Fruit fly (Drosophila melanogaster) whole organism, prepupa: ENCODE measurements around the gene CG9259.

Experiments
- CG10631 ChIP-seq: fragments of 200-800 bp; sonication (Bioruptor generic); optimal IDR thresholded peaks from 2 replicates; lab custom pipeline; 2016; ENCODE audit warnings: missing biosample characterization, missing genetic modification characterization
- CG11294 ChIP-seq: fragments of 200-800 bp; sonication (Bioruptor generic); IDR thresholded peaks from 2 replicates; pipeline ENCODE4 v1.3.6; 2022; ENCODE audit warnings: missing biosample characterization, missing genetic modification characterization
- CG11762 ChIP-seq: fragments of 200-800 bp; sonication (Bioruptor generic); optimal IDR thresholded peaks from 3 replicates; lab custom pipeline; 2016; ENCODE audit warnings: missing biosample characterization, missing genetic modification characterization; ENCODE audit not compliant: insufficient read depth
- CG15336 ChIP-seq: fragments of 200-800 bp; sonication (Bioruptor generic); IDR thresholded peaks from 2 replicates; pipeline ENCODE4 v1.3.6; 2022; ENCODE audit warnings: missing biosample characterization, missing genetic modification characterization
- CG1621 ChIP-seq: fragments of 200-800 bp; sonication (Bioruptor generic); optimal IDR thresholded peaks from 3 replicates; lab custom pipeline; 2018; ENCODE audit warnings: missing biosample characterization, mild to moderate bottlenecking, missing genetic modification characterization
- CG31627 ChIP-seq: fragments of 200-800 bp; sonication (Bioruptor generic); optimal IDR thresholded peaks from 3 replicates; lab custom pipeline; 2016; ENCODE audit warnings: missing biosample characterization, missing genetic modification characterization
- CG32006 ChIP-seq: fragments of 200-800 bp; sonication (Bioruptor generic); optimal IDR thresholded peaks from 3 replicates; lab custom pipeline; 2017; ENCODE audit warnings: missing biosample characterization, mild to moderate bottlenecking, missing genetic modification characterization
- CG3919 ChIP-seq: fragments of 200-800 bp; sonication (Bioruptor generic); optimal IDR thresholded peaks from 3 replicates; lab custom pipeline; 2016; ENCODE audit warnings: missing biosample characterization, missing genetic modification characterization
- CG4318 ChIP-seq: fragments of 200-800 bp; sonication (Bioruptor generic); optimal IDR thresholded peaks from 3 replicates; lab custom pipeline; 2017; ENCODE audit warnings: missing biosample characterization, mild to moderate bottlenecking, missing genetic modification characterization
- CG6276 ChIP-seq: fragments of 200-800 bp; sonication (Bioruptor generic); optimal IDR thresholded peaks from 2 replicates; lab custom pipeline; 2017; ENCODE audit warnings: missing biosample characterization, mild to moderate bottlenecking, missing genetic modification characterization
- CG6792 ChIP-seq: fragments of 200-800 bp; sonication (Bioruptor generic); optimal IDR thresholded peaks from 3 replicates; lab custom pipeline; 2016; ENCODE audit warnings: missing biosample characterization, missing genetic modification characterization
- CG8119 ChIP-seq: fragments of 200-800 bp; sonication (Bioruptor generic); IDR thresholded peaks from 3 replicates; pipeline ENCODE4 v1.3.6; 2022; ENCODE audit warnings: missing biosample characterization, missing genetic modification characterization
- CG9139 ChIP-seq: fragments of 200-800 bp; sonication (Bioruptor generic); optimal IDR thresholded peaks from 3 replicates; lab custom pipeline; 2017; ENCODE audit warnings: missing biosample characterization, mild to moderate bottlenecking, missing genetic modification characterization
- Eip78C ChIP-seq: fragments of 200-800 bp; sonication (Bioruptor generic); peaks from one replicate; lab custom pipeline; 2016; ENCODE audit warnings: missing biosample characterization, missing genetic modification characterization
- Gug ChIP-seq: fragments of 200-800 bp; sonication (Bioruptor generic); IDR thresholded peaks from 2 replicates; pipeline ENCODE4 v1.3.6; 2022; ENCODE audit warnings: missing biosample characterization, missing genetic modification characterization
- Hr38 ChIP-seq: sonication (Bioruptor generic); optimal IDR thresholded peaks from 2 replicates; lab custom pipeline; 2016; ENCODE audit warnings: missing biosample characterization, missing genetic modification characterization
- Hr39 ChIP-seq: fragments of 200-800 bp; sonication (Bioruptor generic); optimal IDR thresholded peaks from 2 replicates; lab custom pipeline; 2016; ENCODE audit warnings: missing biosample characterization, missing genetic modification characterization
- Hr4 ChIP-seq: fragments of 200-800 bp; sonication (Bioruptor generic); optimal IDR thresholded peaks from 3 replicates; lab custom pipeline; 2016; ENCODE audit warnings: missing biosample characterization, missing genetic modification characterization
- Lpt ChIP-seq: fragments of 200-800 bp; sonication (Bioruptor generic); optimal IDR thresholded peaks from 3 replicates; lab custom pipeline; 2016; ENCODE audit warnings: missing biosample characterization, missing genetic modification characterization
- OdsH ChIP-seq: fragments of 200-800 bp; sonication (Bioruptor generic); optimal IDR thresholded peaks from 3 replicates; lab custom pipeline; 2016; ENCODE audit warnings: missing biosample characterization, missing genetic modification characterization
- Smox ChIP-seq: fragments of 200-800 bp; sonication (Bioruptor generic); optimal IDR thresholded peaks from 3 replicates; lab custom pipeline; 2016; ENCODE audit warnings: missing biosample characterization, missing genetic modification characterization
- Sox102F ChIP-seq: fragments of 200-800 bp; sonication (Bioruptor generic); optimal IDR thresholded peaks from 2 replicates; lab custom pipeline; 2016; ENCODE audit warnings: missing biosample characterization, mild to moderate bottlenecking, missing genetic modification characterization
- Sox14 ChIP-seq: fragments of 200-800 bp; sonication (Bioruptor generic); optimal IDR thresholded peaks from 3 replicates; lab custom pipeline; 2016; ENCODE audit warnings: missing biosample characterization, missing genetic modification characterization
- Sox15 ChIP-seq: fragments of 200-800 bp; sonication (Bioruptor generic); optimal IDR thresholded peaks from 3 replicates; lab custom pipeline; 2016; ENCODE audit warnings: missing biosample characterization, missing genetic modification characterization
- cyc ChIP-seq: fragments of 200-800 bp; sonication (Bioruptor generic); optimal IDR thresholded peaks from 3 replicates; lab custom pipeline; 2016; ENCODE audit warnings: missing biosample characterization, missing genetic modification characterization
- dac ChIP-seq: fragments of 200-800 bp; sonication (Bioruptor generic); optimal IDR thresholded peaks from 2 replicates; lab custom pipeline; 2017; ENCODE audit warnings: missing biosample characterization, mild to moderate bottlenecking, missing genetic modification characterization
- eg ChIP-seq: fragments of 200-800 bp; sonication (Bioruptor generic); IDR thresholded peaks from 3 replicates; pipeline ENCODE4 v1.3.6; 2022; ENCODE audit warnings: missing biosample characterization, missing genetic modification characterization
- esn ChIP-seq: fragments of 200-800 bp; sonication (Bioruptor generic); optimal IDR thresholded peaks from 2 replicates; lab custom pipeline; 2016; ENCODE audit warnings: missing biosample characterization, mild to moderate bottlenecking, missing genetic modification characterization, moderate library complexity
- fkh ChIP-seq: fragments of 200-800 bp; sonication (Bioruptor generic); optimal IDR thresholded peaks from 3 replicates; lab custom pipeline; 2017; ENCODE audit warnings: missing biosample characterization, mild to moderate bottlenecking, missing genetic modification characterization, moderate library complexity
- net ChIP-seq: fragments of 200-800 bp; sonication (Bioruptor generic); optimal IDR thresholded peaks from 3 replicates; lab custom pipeline; 2016; ENCODE audit warnings: missing biosample characterization, missing genetic modification characterization
- pdm3 ChIP-seq: fragments of 200-800 bp; sonication (Bioruptor generic); optimal IDR thresholded peaks from 3 replicates; lab custom pipeline; 2016; ENCODE audit warnings: missing biosample characterization, missing genetic modification characterization
- salr ChIP-seq, 2 experiments: fragments of 200-800 bp; sonication (Bioruptor generic); optimal IDR thresholded peaks; 3 replicates each; lab custom pipeline; 2016 to 2018; ENCODE audit warnings: missing biosample characterization in 2 of 2, missing genetic modification characterization in 2 of 2, mild to moderate bottlenecking in 1 of 2
- svp ChIP-seq: fragments of 200-800 bp; sonication (Bioruptor generic); peaks from one replicate; lab custom pipeline; 2016; ENCODE audit warnings: missing biosample characterization, missing genetic modification characterization
- topi ChIP-seq: fragments of 200-800 bp; sonication (Bioruptor generic); optimal IDR thresholded peaks from 3 replicates; lab custom pipeline; 2016; ENCODE audit warnings: missing biosample characterization, missing genetic modification characterization
- vri ChIP-seq: fragments of 200-800 bp; sonication (Bioruptor generic); optimal IDR thresholded peaks from 3 replicates; lab custom pipeline; 2016; ENCODE audit warnings: missing biosample characterization, mild to moderate bottlenecking, missing genetic modification characterization

Gene CG9259

dm6 chr2L:21062611-21063010 is 26.6 kb upstream of the CG9259 start:
- TF ChIP-seq Sox102F, result no peak
- TF ChIP-seq fkh (GFP tag; lab: Kevin White, UChicago), result peak; percentile 33

DNA sequence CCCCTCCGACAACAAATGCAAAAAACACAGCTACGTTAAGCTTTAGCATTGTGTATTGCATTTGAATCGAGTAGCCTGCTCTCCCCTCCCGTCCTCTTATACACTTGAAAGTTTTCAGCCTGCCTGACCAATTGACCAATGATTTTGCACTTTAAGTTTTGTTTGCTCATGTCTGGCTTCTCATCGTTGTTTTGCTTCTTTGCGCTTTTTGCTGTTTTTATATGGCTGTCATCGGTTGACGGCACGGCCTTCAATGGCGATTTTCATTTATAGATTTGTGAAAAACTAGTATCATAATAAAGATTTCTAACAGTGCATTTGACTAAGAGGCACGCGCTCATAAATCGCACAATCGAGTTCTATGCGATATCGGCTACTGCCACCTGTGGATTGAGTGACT is 23.3 kb upstream of the CG9259 start:
- TF ChIP-seq topi (no peak), Hr39 (GFP tag; lab: Kevin White, UChicago) (no peak), Hr4 (GFP tag; lab: Kevin White, UChicago) (peak; percentile 47), CG32006 (GFP tag; lab: Kevin White, UChicago) (peak; percentile 62), Gug (GFP tag; lab: Robert Waterston, UW) (peak; percentile 56), CG3919 (GFP tag; lab: Kevin White, UChicago) (peak; percentile 2), CG11294 (peak; percentile 45; the same call in 1 of the 2 replicates), pdm3 (GFP tag; lab: Kevin White, UChicago) (peak; percentile 16), CG15336 (GFP tag; lab: Robert Waterston, UW) (peak; percentile 28; the same call in 1 of the 2 replicates), CG4318 (GFP tag; lab: Kevin White, UChicago) (peak; percentile 25), svp (peak; percentile 19), dac (peak; percentile 3), Eip78C (no peak), Sox14 (GFP tag; lab: Kevin White, UChicago) (no peak), CG6276 (GFP tag; lab: Kevin White, UChicago) (peak; percentile 42), Lpt (peak; percentile 19), eg (GFP tag; lab: Robert Waterston, UW) (peak; percentile 78), CG6792 (GFP tag; lab: Kevin White, UChicago) (no peak), CG1621 (tag; lab: Kevin White, UChicago) (no peak), CG31627 (no peak)

DNA sequence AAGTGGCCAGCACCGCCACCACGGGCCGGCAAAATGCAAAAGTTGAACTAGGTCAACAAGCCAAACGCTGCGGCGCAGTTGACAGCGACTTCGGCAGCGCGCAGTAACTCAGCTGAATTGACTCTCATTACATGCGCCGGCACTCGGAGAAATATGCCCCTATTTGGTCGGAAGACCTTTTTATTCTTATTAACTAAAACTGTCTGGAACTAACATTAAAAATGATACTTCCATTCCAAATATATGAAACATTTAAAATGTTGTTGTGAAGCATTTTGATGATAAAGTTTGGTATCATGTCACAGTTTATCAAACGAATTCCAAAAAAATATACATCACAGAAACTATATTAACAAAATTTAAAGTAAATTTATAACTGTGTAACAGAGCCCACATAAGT is 22.0 kb upstream of the CG9259 start:
- no peak for TF ChIP-seq CG10631 (GFP tag; lab: Kevin White, UChicago)
- TF ChIP-seq Gug (GFP tag; lab: Robert Waterston, UW), result peak; percentile 35; the same call in 1 of the 2 replicates
- peak; percentile 38; the same call in 1 of the 3 replicates for TF ChIP-seq eg (GFP tag; lab: Robert Waterston, UW)
- TF ChIP-seq Hr4 (GFP tag; lab: Kevin White, UChicago), result peak; percentile 40
- TF ChIP-seq CG11294, result peak; percentile 44; the same call in 1 of the 2 replicates
- TF ChIP-seq Smox (GFP tag; lab: Kevin White, UChicago), result no peak
- TF ChIP-seq CG15336 (GFP tag; lab: Robert Waterston, UW), result peak; percentile 53; the same call in 1 of the 2 replicates
- no peak for TF ChIP-seq Sox102F
- peak; percentile 74 for TF ChIP-seq CG32006 (GFP tag; lab: Kevin White, UChicago)
- TF ChIP-seq Eip78C, result peak; percentile 50
- peak; percentile 59 for TF ChIP-seq CG6276 (GFP tag; lab: Kevin White, UChicago)
- TF ChIP-seq dac, result no peak
- TF ChIP-seq CG4318 (GFP tag; lab: Kevin White, UChicago), result peak; percentile 11
- peak; percentile 43; the same call in 2 of the 3 replicates for TF ChIP-seq CG8119 (GFP tag; lab: Robert Waterston, UW)
- no peak for TF ChIP-seq CG11762
- no peak for TF ChIP-seq Hr38 (GFP tag; lab: Kevin White, UChicago)

DNA sequence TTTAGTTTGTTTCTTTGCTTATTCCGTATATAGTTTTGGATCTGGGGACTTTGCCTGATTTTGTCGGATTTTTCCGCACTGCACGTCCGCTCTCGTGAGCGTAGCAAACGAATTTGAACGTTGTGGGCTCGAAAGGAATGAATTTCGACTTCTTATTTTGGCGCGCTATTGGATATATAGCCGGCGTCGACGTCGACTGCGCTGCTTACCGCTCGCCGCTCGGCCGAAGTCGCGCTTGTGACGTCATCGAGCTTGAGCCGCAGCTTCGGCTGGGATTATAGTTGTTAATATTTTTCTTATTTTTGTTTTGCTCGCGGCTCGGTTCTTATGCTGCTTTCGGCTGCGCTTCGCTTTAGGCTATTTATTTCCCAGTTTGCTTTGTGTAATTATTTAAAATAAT is 19.4 kb upstream of the CG9259 start:
- no peak for TF ChIP-seq Sox15
- TF ChIP-seq salr (GFP tag; optimal IDR thresholded peaks at IDR 0.05; lab: Kevin White, UChicago), result no peak
- no peak for TF ChIP-seq net (GFP tag; lab: Kevin White, UChicago)
- TF ChIP-seq OdsH (GFP tag; lab: Kevin White, UChicago), result no peak
- no peak for TF ChIP-seq cyc
- TF ChIP-seq esn (GFP tag; lab: Kevin White, UChicago), result no peak
- TF ChIP-seq CG9139, result no peak

dm6 chr2L:21070825-21071224 is 18.4 kb upstream of the CG9259 start:
- peak; percentile 56 for TF ChIP-seq vri
- TF ChIP-seq Eip78C, result peak; percentile 70
- no peak for TF ChIP-seq CG31627
